Worm (Caenorhabditis elegans): ENCODE measurements around the gene Y17D7B.4.

DNA sequence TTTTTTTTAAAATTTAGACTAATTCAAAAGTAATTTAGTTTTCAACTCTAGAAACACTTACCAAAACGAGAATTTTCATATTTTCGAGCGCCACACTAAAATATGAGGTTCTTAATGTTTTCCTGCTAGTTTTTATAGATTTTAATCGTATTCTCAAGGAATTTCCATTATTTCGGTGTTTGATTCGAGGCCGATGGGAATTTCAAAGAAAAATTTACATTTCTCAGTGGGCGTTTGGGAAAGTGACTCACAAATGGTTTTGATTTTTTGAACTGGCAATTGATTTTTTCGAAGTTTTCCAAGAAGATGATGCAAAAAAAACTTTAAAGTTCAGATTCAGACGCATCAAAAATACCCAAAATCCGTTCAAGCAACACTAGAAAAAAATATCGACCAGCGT is 25.6 kb upstream of the Y17D7B.4 start, which contains the start of gene C54E10.11:
- TF ChIP-seq him-1 (tag; optimal IDR thresholded peaks at IDR 0.05) (no peak), W03F9.2 (tag; optimal IDR thresholded peaks at IDR 0.05) (no peak)

Measured in whole organism, L4/young adult.